Fruit fly (Drosophila melanogaster) whole organism, wandering third instar larva: Measurements from ENCODE around the gene CG8003.

ENCODE experiments used
- Abd-B ChIP-seq: fragments of >200 bp; optimal IDR thresholded peaks from 2 replicates; lab custom pipeline; 2017; ENCODE audit warnings: missing biosample characterization, missing genetic modification characterization
- CG32264 ChIP-seq: fragments of 200-800 bp; sonication (Bioruptor generic); optimal IDR thresholded peaks from 2 replicates; lab custom pipeline; 2016; ENCODE audit warnings: missing biosample characterization, missing genetic modification characterization
- CG9705 ChIP-seq: fragments of 200-800 bp; sonication (Bioruptor generic); optimal IDR thresholded peaks from 2 replicates; lab custom pipeline; 2018; ENCODE audit warnings: missing biosample characterization, mild to moderate bottlenecking, missing genetic modification characterization
- CrebA ChIP-seq: fragments of 200-800 bp; sonication (Bioruptor generic); optimal IDR thresholded peaks from 2 replicates; lab custom pipeline; 2016; ENCODE audit warnings: missing biosample characterization, mild to moderate bottlenecking, missing genetic modification characterization, borderline replicate concordance
- Dfd ChIP-seq: fragments of >200 bp; optimal IDR thresholded peaks from 2 replicates; lab custom pipeline; 2017; ENCODE audit warnings: missing biosample characterization, missing genetic modification characterization
- Dif ChIP-seq: fragments of 200-275, 200-300 bp; sonication (Bioruptor generic); optimal IDR thresholded peaks from 2 replicates; lab custom pipeline; 2018; ENCODE audit warnings: missing biosample characterization, missing genetic modification characterization; ENCODE audit not compliant: partially characterized antibody
- GATAd ChIP-seq: sonication (Bioruptor generic); optimal IDR thresholded peaks from 2 replicates; lab custom pipeline; 2016; ENCODE audit warnings: missing biosample characterization, missing genetic modification characterization
- HLH106 ChIP-seq: fragments of 200-800 bp; optimal IDR thresholded peaks from 3 replicates; lab custom pipeline; 2019; ENCODE audit warnings: missing biosample characterization, mild to moderate bottlenecking, missing genetic modification characterization, moderate library complexity
- Hnf4 ChIP-seq: fragments of 200-800 bp; sonication (Bioruptor generic); optimal IDR thresholded peaks from 2 replicates; lab custom pipeline; 2016; ENCODE audit warnings: missing biosample characterization, mild to moderate bottlenecking, missing genetic modification characterization
- Hr78 ChIP-seq: fragments of >200 bp; optimal IDR thresholded peaks from 2 replicates; lab custom pipeline; 2017; ENCODE audit warnings: missing biosample characterization, missing genetic modification characterization
- Hr83 ChIP-seq: fragments of 200-300 bp; sonication (Bioruptor generic); optimal IDR thresholded peaks from 2 replicates; lab custom pipeline; 2016; ENCODE audit warnings: missing biosample characterization, mild to moderate bottlenecking, missing genetic modification characterization, moderate library complexity; ENCODE audit not compliant: poor library complexity, severe bottlenecking
- Mio ChIP-seq: sonication (Bioruptor generic); optimal IDR thresholded peaks from 2 replicates; lab custom pipeline; 2016; ENCODE audit warnings: missing biosample characterization, missing genetic modification characterization
- Myc ChIP-seq: fragments of >200 bp; optimal IDR thresholded peaks from 2 replicates; lab custom pipeline; 2017
- N ChIP-seq: fragments of >200 bp; optimal IDR thresholded peaks from 2 replicates; lab custom pipeline; 2018; ENCODE audit warnings: missing biosample characterization, missing external identifiers, missing genetic modification characterization
- OdsH ChIP-seq: fragments of 200-800 bp; sonication (Bioruptor generic); optimal IDR thresholded peaks from 2 replicates; lab custom pipeline; 2016; ENCODE audit warnings: missing biosample characterization, mild to moderate bottlenecking, missing genetic modification characterization
- Rel ChIP-seq, 2 experiments: fragments of 200-800 bp; sonication (Bioruptor generic) in 1 of 2; optimal IDR thresholded peaks; 2 replicates in 1 of 2; 3 replicates in 1 of 2; lab custom pipeline; 2016 to 2019; ENCODE audit warnings: mild to moderate bottlenecking in 2 of 2, missing biosample characterization in 2 of 2, missing genetic modification characterization in 2 of 2, moderate library complexity in 1 of 2
- Sp1 ChIP-seq: fragments of 200-800 bp; sonication (Bioruptor generic); optimal IDR thresholded peaks from 3 replicates; lab custom pipeline; 2019; ENCODE audit warnings: missing biosample characterization, mild to moderate bottlenecking, missing genetic modification characterization, moderate library complexity
- Vsx2 ChIP-seq: fragments of 200-300, 225-300 bp; sonication (Bioruptor generic); optimal IDR thresholded peaks from 2 replicates; lab custom pipeline; 2018; ENCODE audit warnings: missing biosample characterization, missing genetic modification characterization; ENCODE audit not compliant: partially characterized antibody
- br ChIP-seq: fragments of 200-800 bp; sonication (Bioruptor generic); optimal IDR thresholded peaks from 2 replicates; lab custom pipeline; 2016; ENCODE audit warnings: missing biosample characterization, missing genetic modification characterization
- brk ChIP-seq: fragments of 200-800 bp; sonication (Bioruptor generic); optimal IDR thresholded peaks from 2 replicates; lab custom pipeline; 2016; ENCODE audit warnings: missing biosample characterization, mild to moderate bottlenecking, missing genetic modification characterization
- dl ChIP-seq, 2 experiments: fragments of 175-275, 200-275 bp in 1 of 2; fragments of 200-275 bp in 1 of 2; sonication (Bioruptor generic); optimal IDR thresholded peaks; lab custom pipeline; 2018; ENCODE audit warnings: mild to moderate bottlenecking in 2 of 2, missing biosample characterization in 2 of 2, missing genetic modification characterization in 2 of 2, moderate library complexity in 2 of 2; ENCODE audit not compliant: partially characterized antibody in 2 of 2, insufficient read depth in 1 of 2
- dmrt93B ChIP-seq: fragments of 200-800 bp; sonication (Bioruptor generic); optimal IDR thresholded peaks from 2 replicates; lab custom pipeline; 2018; ENCODE audit warnings: missing biosample characterization, mild to moderate bottlenecking, missing genetic modification characterization
- dsf ChIP-seq: sonication (Bioruptor generic); optimal IDR thresholded peaks from 2 replicates; lab custom pipeline; 2016; ENCODE audit warnings: missing biosample characterization, missing genetic modification characterization, borderline replicate concordance
- ey ChIP-seq: fragments of 200-800 bp; sonication (Bioruptor generic); optimal IDR thresholded peaks from 2 replicates; lab custom pipeline; 2016; ENCODE audit warnings: missing biosample characterization, missing genetic modification characterization
- foxo ChIP-seq, 2 experiments: fragments of 200-800 bp; sonication (Bioruptor generic); optimal IDR thresholded peaks; 2 replicates in 1 of 2; 3 replicates in 1 of 2; lab custom pipeline; 2016 to 2017; ENCODE audit warnings: missing biosample characterization in 2 of 2, missing genetic modification characterization in 2 of 2
- fru ChIP-seq: fragments of 200-800 bp; sonication (Bioruptor generic); optimal IDR thresholded peaks from 3 replicates; lab custom pipeline; 2016; ENCODE audit warnings: missing biosample characterization, mild to moderate bottlenecking, missing genetic modification characterization
- jim ChIP-seq: fragments of 175-275, 200-325 bp; sonication (Bioruptor generic); optimal IDR thresholded peaks from 2 replicates; lab custom pipeline; 2016; ENCODE audit warnings: missing biosample characterization, mild to moderate bottlenecking, missing genetic modification characterization
- lola ChIP-seq: fragments of >200 bp; optimal IDR thresholded peaks from 2 replicates; lab custom pipeline; 2017; ENCODE audit warnings: missing biosample characterization, missing genetic modification characterization
- pan ChIP-seq: fragments of >200 bp; optimal IDR thresholded peaks from 2 replicates; lab custom pipeline; 2017
- rgr ChIP-seq: fragments of 200-800 bp; sonication (Bioruptor generic); optimal IDR thresholded peaks from 3 replicates; lab custom pipeline; 2016; ENCODE audit warnings: missing biosample characterization, mild to moderate bottlenecking, missing genetic modification characterization
- sage ChIP-seq: fragments of 200-800 bp; sonication (Bioruptor generic); optimal IDR thresholded peaks from 2 replicates; lab custom pipeline; 2016; ENCODE audit warnings: missing biosample characterization, mild to moderate bottlenecking, missing genetic modification characterization
- sv ChIP-seq: fragments of 200-800 bp; sonication (Bioruptor generic); optimal IDR thresholded peaks from 3 replicates; lab custom pipeline; 2016; ENCODE audit warnings: missing biosample characterization, missing genetic modification characterization
- tai ChIP-seq: sonication (Bioruptor generic); optimal IDR thresholded peaks from 2 replicates; lab custom pipeline; 2016; ENCODE audit warnings: missing biosample characterization, missing genetic modification characterization
- usp ChIP-seq: fragments of >200 bp; optimal IDR thresholded peaks from 2 replicates; lab custom pipeline; 2017; ENCODE audit warnings: missing biosample characterization, missing genetic modification characterization
- woc ChIP-seq: sonication (Bioruptor generic); optimal IDR thresholded peaks from 2 replicates; lab custom pipeline; 2016; ENCODE audit warnings: missing biosample characterization, mild to moderate bottlenecking, missing genetic modification characterization

The CG8003 gene

DNA sequence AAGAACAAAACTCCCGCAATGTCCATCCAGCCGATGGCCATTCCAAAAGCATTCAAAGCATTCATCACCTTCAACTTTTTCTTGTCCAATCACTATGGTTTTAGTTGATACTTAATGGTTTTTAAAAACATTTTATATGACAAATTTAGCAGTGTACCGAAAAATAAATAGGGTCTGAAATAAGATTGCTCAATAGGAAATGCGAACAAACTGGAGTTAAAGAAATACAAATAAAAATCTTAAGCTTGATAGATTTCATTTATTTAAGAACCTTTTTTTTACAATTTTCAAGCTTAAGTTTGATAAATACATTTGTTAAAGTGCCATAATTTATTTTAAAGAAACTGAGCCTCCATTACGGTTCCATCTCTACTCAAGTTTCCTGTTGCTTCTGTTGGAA is 35.8 kb upstream of the CG8003 start, which contains the start of gene CG43127:
Gene CG43127, minus strand, starts transcription at position 101 of the 400 bp plus-strand sequence.
- TF ChIP-seq Vsx2 = no peak
- no peak for TF ChIP-seq Dif (GFP tag; lab: Kevin White, UChicago)
- no peak for TF ChIP-seq fru
- no peak for TF ChIP-seq CG32264 (GFP tag; lab: Kevin White, UChicago)
- no peak for TF ChIP-seq Mio
- no peak for TF ChIP-seq jim (GFP tag; lab: Kevin White, UChicago)
- no peak for TF ChIP-seq Hr83 (GFP tag; lab: Kevin White, UChicago)
- TF ChIP-seq dsf (GFP tag; lab: Kevin White, UChicago) = no peak
- TF ChIP-seq Hnf4 = no peak

dm6 chr3L:10626199-10626598 is 35.1 kb upstream of the CG8003 start, which contains the start of gene CG34238:
CG34238 (plus strand) TSS chr3L:10626499.
- TF ChIP-seq brk (GFP tag; lab: Kevin White, UChicago) = no peak
- TF ChIP-seq foxo (GFP tag; optimal IDR thresholded peaks at IDR 0.05; lab: Kevin White, UChicago) = no peak
- no peak for TF ChIP-seq Vsx2
- TF ChIP-seq N (GFP tag; lab: Kevin White, UChicago) = no peak
- no peak for TF ChIP-seq dsf (GFP tag; lab: Kevin White, UChicago)
- TF ChIP-seq pan (lab: Kevin White, UChicago) = no peak
- TF ChIP-seq OdsH (GFP tag; lab: Kevin White, UChicago) = no peak

dm6 chr3L:10628384-10628783 is 32.9 kb upstream of the CG8003 start, which contains the start of gene CG14151:
CG14151 (minus strand) TSS chr3L:10628484.
- TF ChIP-seq lola (GFP tag; lab: Kevin White, UChicago) (no peak), Dif (GFP tag; lab: Kevin White, UChicago) (no peak), OdsH (GFP tag; lab: Kevin White, UChicago) (no peak), CG9705 (GFP tag; lab: Kevin White, UChicago) (no peak), brk (GFP tag; lab: Kevin White, UChicago) (no peak), sage (GFP tag; lab: Kevin White, UChicago) (no peak), usp (GFP tag; lab: Kevin White, UChicago) (no peak), dmrt93B (GFP tag; lab: Kevin White, UChicago) (no peak), sv (GFP tag; lab: Kevin White, UChicago) (no peak), Hnf4 (no peak), GATAd (GFP tag; lab: Kevin White, UChicago) (no peak)

DNA sequence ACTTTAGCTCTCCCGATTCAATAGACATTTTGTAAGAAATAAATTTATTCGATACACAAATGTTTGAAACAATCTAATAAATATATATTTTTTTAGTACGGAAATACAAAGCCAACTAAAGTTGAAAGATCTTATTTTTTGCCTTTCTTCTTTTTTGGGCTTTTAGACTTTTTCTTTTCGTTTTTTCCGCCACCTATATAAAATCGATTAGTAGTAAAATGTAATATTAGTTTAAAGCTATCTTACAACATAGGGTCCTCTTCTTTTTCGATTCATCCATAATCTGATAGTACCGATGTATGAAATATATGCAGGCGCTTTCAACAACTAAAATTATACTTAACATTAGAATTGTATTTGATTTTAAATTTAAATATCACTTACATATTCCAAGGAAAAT is 31.3 kb upstream of the CG8003 start, which contains the start of gene CG42536:
Gene CG42536, minus strand, starts transcription at position 101 of the 400 bp plus-strand sequence.
- TF ChIP-seq GATAd (GFP tag; lab: Kevin White, UChicago) (no peak), pan (lab: Kevin White, UChicago) (no peak), Vsx2 (no peak)

- TF ChIP-seq Vsx2 (no peak), Myc (lab: Kevin White, UChicago) (peak; percentile 62), brk (GFP tag; lab: Kevin White, UChicago) (no peak), jim (GFP tag; lab: Kevin White, UChicago) (no peak), foxo (GFP tag; optimal IDR thresholded peaks at IDR 0.05; lab: Kevin White, UChicago) (peak in 1 of 2 experiments; percentile 5)
Observed at dm6 chr3L:10630885-10631359, 30.4 kb upstream of the CG8003 start, which contains the start of the genes CG42535, CG34001 and hay. CG42535 (minus strand) TSS chr3L:10630935. CG34001 (plus strand) TSS chr3L:10631079. hay (plus strand) TSS chr3L:10631079.

DNA sequence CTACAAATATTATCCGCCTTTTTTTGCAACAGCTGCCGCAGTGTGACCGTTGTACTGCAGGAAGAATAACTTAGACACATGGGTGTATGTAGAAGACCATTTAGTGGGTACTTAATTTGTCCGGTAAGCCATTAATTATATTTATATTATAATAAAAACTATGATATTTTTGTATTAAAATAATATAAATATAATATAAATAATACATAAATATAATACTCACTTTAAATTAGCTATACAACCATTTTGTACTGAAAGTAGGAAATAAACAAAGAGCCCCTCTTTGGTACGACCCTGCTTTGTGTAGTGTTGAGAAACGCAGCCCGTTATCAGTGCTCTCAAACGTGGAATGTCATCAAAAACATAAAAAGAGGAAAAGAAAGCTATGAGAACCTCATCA is 23.5 kb upstream of the CG8003 start, which contains the start of gene Cnep1r2:
Gene Cnep1r2, plus strand, starts transcription at position 328 of the 400 bp plus-strand sequence.
- peak; percentile 99 for TF ChIP-seq HLH106 (tag; lab: Kevin White, UChicago)
- TF ChIP-seq rgr (GFP tag; lab: Kevin White, UChicago) = peak; percentile 93
- TF ChIP-seq Abd-B = no peak
- no peak for TF ChIP-seq Dfd (GFP tag; lab: Kevin White, UChicago)
- TF ChIP-seq ey (GFP tag; lab: Kevin White, UChicago) = peak; percentile 74
- TF ChIP-seq GATAd (GFP tag; lab: Kevin White, UChicago) = peak; percentile 54
- peak; percentile 66 for TF ChIP-seq dsf (GFP tag; lab: Kevin White, UChicago)
- no peak for TF ChIP-seq Vsx2
- peak; percentile 69 for TF ChIP-seq Rel (GFP tag; optimal IDR thresholded peaks at IDR 0.05; lab: Kevin White, UChicago)
- TF ChIP-seq Rel (tag; optimal IDR thresholded peaks at IDR 0.05; lab: Kevin White, UChicago) = peak; percentile 89
- no peak for TF ChIP-seq CrebA (GFP tag; lab: Kevin White, UChicago)
- TF ChIP-seq Sp1 = peak; percentile 97
- TF ChIP-seq Dif (GFP tag; lab: Kevin White, UChicago) = no peak
- TF ChIP-seq jim (GFP tag; lab: Kevin White, UChicago) = no peak
- TF ChIP-seq pan (lab: Kevin White, UChicago) = no peak
- TF ChIP-seq woc (GFP tag; lab: Kevin White, UChicago) = peak; percentile 77
- TF ChIP-seq usp (GFP tag; lab: Kevin White, UChicago) = no peak
- peak; percentile 88 for TF ChIP-seq fru
- TF ChIP-seq Hr78 = no peak
- no peak for TF ChIP-seq dl (GFP tag; optimal IDR thresholded peaks at IDR 0.05; lab: Kevin White, UChicago; ENCODE audit: insufficient read depth in 1 of 2, partially characterized antibody in 2 of 2)
- no peak for TF ChIP-seq tai
- TF ChIP-seq Hnf4 = peak; percentile 83
- TF ChIP-seq sage (GFP tag; lab: Kevin White, UChicago) = peak; percentile 71
- TF ChIP-seq CG32264 (GFP tag; lab: Kevin White, UChicago) = peak; percentile 29
- peak; percentile 88 for TF ChIP-seq OdsH (GFP tag; lab: Kevin White, UChicago)
- TF ChIP-seq br = peak; percentile 74
- no peak for TF ChIP-seq brk (GFP tag; lab: Kevin White, UChicago)
